Worm (Caenorhabditis elegans) whole organism, L4/young adult: ENCODE measurements around the gene dtmk-1.
"Not testable (repeated sequence)": the region's sequence is repeated elsewhere in the genome, so short reads cannot be mapped to it uniquely, and the experiment has no call there.

ENCODE experiments used
- W03F9.2 ChIP-seq: fragments of 150-350 bp; optimal IDR thresholded peaks from 2 replicates; lab custom pipeline; 2014; ENCODE audit warnings: missing biosample characterization, missing genetic modification characterization
- dao-5 ChIP-seq: sonication (generic microtip); optimal IDR thresholded peaks from 2 replicates; lab custom pipeline; 2016; ENCODE audit warnings: missing genotype, missing genetic modification characterization, moderate library complexity, missing compliant biosample characterization
- him-1 ChIP-seq: sonication (generic microtip); optimal IDR thresholded peaks from 2 replicates; lab custom pipeline; 2016; ENCODE audit warnings: missing genotype, missing genetic modification reagents, missing genetic modification characterization, missing compliant biosample characterization

Gene dtmk-1

ce11 chrII:9966954-9967353 is at the start of gene dtmk-1:
Gene dtmk-1 (minus strand): TSS chrII:9967099.
- TF ChIP-seq W03F9.2: no peak
- no peak for TF ChIP-seq him-1 (tag; lab: Kevin White, UChicago)
- no peak for TF ChIP-seq dao-5 (tag; lab: Kevin White, UChicago)

- no peak for TF ChIP-seq dao-5 (tag; lab: Kevin White, UChicago)
- no peak for TF ChIP-seq W03F9.2
- no peak for TF ChIP-seq him-1 (tag; lab: Kevin White, UChicago)
These were observed 49.1 kb upstream of the dtmk-1 start, which contains the start of gene lec-2 for ce11 chrII:10016013-10016412. Gene lec-2 (minus strand): TSS chrII:10016183.

ce11 chrII:10014384-10014783 is 47.5 kb upstream of the dtmk-1 start:
- TF ChIP-seq dao-5 (tag; lab: Kevin White, UChicago) (no peak), him-1 (tag; lab: Kevin White, UChicago) (no peak), W03F9.2 (no peak)

ce11 chrII:10012490-10012889 is 45.6 kb upstream of the dtmk-1 start:
- TF ChIP-seq dao-5 (tag; lab: Kevin White, UChicago): no peak
- no peak for TF ChIP-seq him-1 (tag; lab: Kevin White, UChicago)

ce11 chrII:10011733-10012132 is 44.8 kb upstream of the dtmk-1 start:
- TF ChIP-seq dao-5 (tag; lab: Kevin White, UChicago) (no peak), him-1 (tag; lab: Kevin White, UChicago) (no peak)

ce11 chrII:10010914-10011313 is 44.0 kb upstream of the dtmk-1 start:
- TF ChIP-seq dao-5 (tag; lab: Kevin White, UChicago) (no peak), W03F9.2 (no peak), him-1 (tag; lab: Kevin White, UChicago) (no peak)

- TF ChIP-seq dao-5 (tag; lab: Kevin White, UChicago) (no peak), W03F9.2 (no peak), him-1 (tag; lab: Kevin White, UChicago) (no peak)
These were observed 41.7 kb upstream of the dtmk-1 start for ce11 chrII:10008552-10008951.

- TF ChIP-seq him-1 (tag; lab: Kevin White, UChicago) (no peak), W03F9.2 (no peak), dao-5 (tag; lab: Kevin White, UChicago) (no peak)
These were observed 41.0 kb upstream of the dtmk-1 start, which contains the start of gene ZK892.5 for ce11 chrII:10007917-10008316. Gene ZK892.5 (plus strand): TSS chrII:10008217.

ce11 chrII:10006266-10006665 is 39.4 kb upstream of the dtmk-1 start, which contains the start of gene ZK892.4:
Gene ZK892.4 (plus strand): TSS chrII:10006566.
- not testable (repeated sequence) for TF ChIP-seq W03F9.2; dao-5 (tag; lab: Kevin White, UChicago); him-1 (tag; lab: Kevin White, UChicago)

- TF ChIP-seq W03F9.2 (no peak), dao-5 (tag; lab: Kevin White, UChicago) (no peak), him-1 (tag; lab: Kevin White, UChicago) (no peak)
These were observed 34.6 kb upstream of the dtmk-1 start, which contains the start of gene ZK892.3 for ce11 chrII:10001546-10001945. Gene ZK892.3 (plus strand): TSS chrII:10001846.

- TF ChIP-seq him-1 (tag; lab: Kevin White, UChicago) (no peak), dao-5 (tag; lab: Kevin White, UChicago) (no peak), W03F9.2 (no peak)
These were observed 34.2 kb upstream of the dtmk-1 start, which contains the start of gene nlt-1 for ce11 chrII:10001065-10001464. Gene nlt-1 (minus strand): TSS chrII:10001142.

- TF ChIP-seq dao-5 (tag; lab: Kevin White, UChicago): no peak
- no peak for TF ChIP-seq him-1 (tag; lab: Kevin White, UChicago)
- no peak for TF ChIP-seq W03F9.2
These were observed 27.8 kb upstream of the dtmk-1 start for ce11 chrII:9994679-9995078.

ce11 chrII:9992474-9992873 is 25.6 kb upstream of the dtmk-1 start:
- TF ChIP-seq dao-5 (tag; lab: Kevin White, UChicago) (no peak), W03F9.2 (no peak), him-1 (tag; lab: Kevin White, UChicago) (no peak)

ce11 chrII:9990812-9991211 is 23.9 kb upstream of the dtmk-1 start, which contains the start of gene lec-3:
Gene lec-3 (plus strand): TSS chrII:9991112.
- TF ChIP-seq W03F9.2: no peak
- TF ChIP-seq him-1 (tag; lab: Kevin White, UChicago): no peak
- no peak for TF ChIP-seq dao-5 (tag; lab: Kevin White, UChicago)

- TF ChIP-seq dao-5 (tag; lab: Kevin White, UChicago) (no peak), him-1 (tag; lab: Kevin White, UChicago) (no peak), W03F9.2 (no peak)
These were observed 22.6 kb upstream of the dtmk-1 start for ce11 chrII:9989533-9989932.
